Fruit fly (Drosophila melanogaster): ENCODE data around the gene Got2.

Gene Got2

dm6 chr2L:1986343-1987280 lies 946 bp downstream of the Got2 start (continued):
- TF ChIP-seq CG34224 (GFP tag; IDR thresholded peaks at IDR 0.05; ENCODE audit: partially characterized antibody) (no peak), fd102C (GFP tag; optimal IDR thresholded peaks at IDR 0.05) (no peak), CG2120 (GFP tag; optimal IDR thresholded peaks at IDR 0.05) (peak; percentile 79), CG13123 (GFP tag; optimal IDR thresholded peaks at IDR 0.05) (peak; percentile 2), klu (GFP tag; IDR thresholded peaks at IDR 0.05) (no peak), hb (GFP tag; IDR thresholded peaks at IDR 0.05; ENCODE audit: partially characterized antibody) (no peak), ERR (GFP tag; optimal IDR thresholded peaks at IDR 0.05) (peak; percentile 76), knrl (GFP tag; IDR thresholded peaks at IDR 0.05; ENCODE audit: partially characterized antibody) (no peak), corto (GFP tag; optimal IDR thresholded peaks at IDR 0.05) (no peak), CHES-1-like (GFP tag; optimal IDR thresholded peaks at IDR 0.05) (no peak), sqz (GFP tag; optimal IDR thresholded peaks at IDR 0.05) (no peak), CG3995 (GFP tag; optimal IDR thresholded peaks at IDR 0.05) (no peak), CG6854 (GFP tag; optimal IDR thresholded peaks at IDR 0.05) (no peak), zen2 (GFP tag; IDR thresholded peaks at IDR 0.05; ENCODE audit: partially characterized antibody) (no peak), CG6654 (GFP tag; optimal IDR thresholded peaks at IDR 0.05) (peak; percentile 23), slp2 (GFP tag; optimal IDR thresholded peaks at IDR 0.05) (no peak), CG7987 (GFP tag; optimal IDR thresholded peaks at IDR 0.05) (peak; percentile 98), CG33557 (GFP tag; optimal IDR thresholded peaks at IDR 0.05) (no peak), D (optimal IDR thresholded peaks at IDR 0.05) (no peak), D (GFP tag; optimal IDR thresholded peaks at IDR 0.05) (no peak), PHDP (tag; optimal IDR thresholded peaks at IDR 0.05) (peak; percentile 36), lab (GFP tag; optimal IDR thresholded peaks at IDR 0.05) (peak; percentile 50), cg (GFP tag; optimal IDR thresholded peaks at IDR 0.05) (no peak), H2.0 (GFP tag; IDR thresholded peaks at IDR 0.05) (peak; percentile 58), Stat92E (GFP tag; optimal IDR thresholded peaks at IDR 0.05) (no peak), prd (optimal IDR thresholded peaks at IDR 0.05) (no peak), prd (GFP tag; IDR thresholded peaks at IDR 0.05) (peak; percentile 49; the same call in 1 of the 3 replicates), lilli (GFP tag; optimal IDR thresholded peaks at IDR 0.05) (peak; percentile 72), Antp (GFP tag; optimal IDR thresholded peaks at IDR 0.05) (peak; percentile 61), CG12769 (tag; optimal IDR thresholded peaks at IDR 0.05) (peak; percentile 47), Poxn (GFP tag; IDR thresholded peaks at IDR 0.05) (no peak), cwo (GFP tag; optimal IDR thresholded peaks at IDR 0.05) (peak; percentile 95), chif (GFP tag; optimal IDR thresholded peaks at IDR 0.05) (peak in 1 of 2 experiments; percentile 26), CG8388 (GFP tag; optimal IDR thresholded peaks at IDR 0.05) (no peak), nmo (GFP tag; optimal IDR thresholded peaks at IDR 0.05) (peak; percentile 32), CG31388 (GFP tag; optimal IDR thresholded peaks at IDR 0.05) (no peak), CG1233 (GFP tag; optimal IDR thresholded peaks at IDR 0.05) (no peak), odd (GFP tag; optimal IDR thresholded peaks at IDR 0.05) (no peak), CG31224 (GFP tag; IDR thresholded peaks at IDR 0.05) (no peak), dysf (GFP tag; IDR thresholded peaks at IDR 0.05) (peak; percentile 58; the same call in 2 of the 3 replicates), Doc3 (GFP tag; IDR thresholded peaks at IDR 0.05; ENCODE audit: partially characterized antibody) (no peak), CG10979 (tag; optimal IDR thresholded peaks at IDR 0.05) (no peak), CG16863 (GFP tag; optimal IDR thresholded peaks at IDR 0.05) (peak; percentile 16), Ravus (GFP tag; IDR thresholded peaks at IDR 0.05) (no peak), ken (GFP tag; IDR thresholded peaks at IDR 0.05) (peak; percentile 31; the same call in 1 of the 3 replicates), Chrac-16 (GFP tag; optimal IDR thresholded peaks at IDR 0.05) (peak; percentile 25), Camta (GFP tag; optimal IDR thresholded peaks at IDR 0.05) (peak; percentile 2), Hr39 (optimal IDR thresholded peaks at IDR 0.05) (no peak)

Data from whole organism, embryonic.